Fruit fly (Drosophila melanogaster): ENCODE measurements around the gene CG4502.

The CG4502 gene

DNA sequence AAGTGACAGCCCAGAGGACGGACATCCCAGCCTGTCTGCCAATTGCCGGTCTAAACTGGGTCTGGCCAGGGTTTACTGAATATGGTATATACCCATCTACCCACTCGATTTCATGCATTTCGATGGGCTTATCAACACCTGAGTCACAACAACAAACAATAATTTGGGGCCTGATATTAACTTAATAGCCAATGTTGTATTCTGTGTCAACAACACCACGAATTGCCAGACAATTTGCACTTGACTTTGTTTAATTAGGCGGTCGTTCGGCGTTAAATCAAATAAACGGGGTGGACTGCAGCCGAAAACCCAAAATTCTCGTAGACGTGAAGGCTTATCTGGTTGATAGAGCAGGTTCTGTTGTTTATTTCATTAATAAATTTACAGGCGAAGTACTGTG, 35.2 kb upstream of the CG4502 start (continued):
- TF ChIP-seq scrt (GFP tag; optimal IDR thresholded peaks at IDR 0.05): no peak
- TF ChIP-seq pb (GFP tag; optimal IDR thresholded peaks at IDR 0.05): peak; percentile 9
- peak; percentile 27 for TF ChIP-seq gro (GFP tag; optimal IDR thresholded peaks at IDR 0.05)
- TF ChIP-seq CG42726 (GFP tag; IDR thresholded peaks at IDR 0.05; ENCODE audit: partially characterized antibody): no peak
- no peak for TF ChIP-seq CG12104 (GFP tag; optimal IDR thresholded peaks at IDR 0.05)
- TF ChIP-seq Lim3 (GFP tag; IDR thresholded peaks at IDR 0.05): no peak
- no peak for TF ChIP-seq gce (GFP tag; IDR thresholded peaks at IDR 0.05)
- TF ChIP-seq zen (tag; optimal IDR thresholded peaks at IDR 0.05): no peak
- peak; percentile 29 for TF ChIP-seq CG12659 (GFP tag; optimal IDR thresholded peaks at IDR 0.05)
- TF ChIP-seq Hr39 (optimal IDR thresholded peaks at IDR 0.05): no peak
- peak; percentile 1 for TF ChIP-seq cwo (GFP tag; optimal IDR thresholded peaks at IDR 0.05)
- peak; percentile 45 for TF ChIP-seq CG15269 (tag; optimal IDR thresholded peaks at IDR 0.05)
- no peak for TF ChIP-seq CG10654 (GFP tag; optimal IDR thresholded peaks at IDR 0.05)
- no peak for TF ChIP-seq Adf1 (GFP tag; IDR thresholded peaks at IDR 0.05)
- peak; percentile 50 for TF ChIP-seq CG15514 (GFP tag; optimal IDR thresholded peaks at IDR 0.05)
- no peak for TF ChIP-seq Ravus (GFP tag; IDR thresholded peaks at IDR 0.05)
- no peak for TF ChIP-seq Atf3 (GFP tag; optimal IDR thresholded peaks at IDR 0.05)
- TF ChIP-seq CG15011 (GFP tag; optimal IDR thresholded peaks at IDR 0.05): peak; percentile 45
- peak; percentile 56 for TF ChIP-seq CG6765 (GFP tag; optimal IDR thresholded peaks at IDR 0.05)
- peak; percentile 36 for TF ChIP-seq BtbVII (GFP tag; optimal IDR thresholded peaks at IDR 0.05)
- TF ChIP-seq cato (GFP tag; optimal IDR thresholded peaks at IDR 0.05; ENCODE audit: borderline replicate concordance): no peak
- TF ChIP-seq ranshi (GFP tag; IDR thresholded peaks at IDR 0.05): no peak
- no peak for TF ChIP-seq lov (optimal IDR thresholded peaks at IDR 0.05)
- no peak for TF ChIP-seq lov (GFP tag; IDR thresholded peaks at IDR 0.05)
- no peak for TF ChIP-seq Max (GFP tag; optimal IDR thresholded peaks at IDR 0.05)
- TF ChIP-seq bsh (GFP tag; optimal IDR thresholded peaks at IDR 0.05): no peak
- no peak for TF ChIP-seq CG8765 (GFP tag; IDR thresholded peaks at IDR 0.05)
- no peak for TF ChIP-seq CG30431 (GFP tag; optimal IDR thresholded peaks at IDR 0.05)
- TF ChIP-seq jumu (GFP tag; optimal IDR thresholded peaks at IDR 0.05): no peak
- TF ChIP-seq Xrp1 (GFP tag; IDR thresholded peaks at IDR 0.05): peak; percentile 36; the same call in 1 of the 2 replicates
- TF ChIP-seq CG3726 (GFP tag; IDR thresholded peaks at IDR 0.05): no peak
- no peak for TF ChIP-seq cg (GFP tag; optimal IDR thresholded peaks at IDR 0.05)
- no peak for TF ChIP-seq lmd (GFP tag; IDR thresholded peaks at IDR 0.05)
- TF ChIP-seq CG31224 (GFP tag; IDR thresholded peaks at IDR 0.05): no peak
- TF ChIP-seq Hsf (GFP tag; optimal IDR thresholded peaks at IDR 0.05): no peak
- no peak for TF ChIP-seq CG12744 (GFP tag; optimal IDR thresholded peaks at IDR 0.05)
- no peak for TF ChIP-seq CG6854 (GFP tag; optimal IDR thresholded peaks at IDR 0.05)
- no peak for TF ChIP-seq sna (GFP tag; IDR thresholded peaks at IDR 0.05; ENCODE audit: partially characterized antibody)
- TF ChIP-seq CG13624 (GFP tag; optimal IDR thresholded peaks at IDR 0.05): peak; percentile 8
- no peak for TF ChIP-seq CG6175 (GFP tag; IDR thresholded peaks at IDR 0.05)
- no peak for TF ChIP-seq CG17568 (GFP tag; optimal IDR thresholded peaks at IDR 0.05)
- no peak for TF ChIP-seq chinmo (GFP tag; IDR thresholded peaks at IDR 0.05; ENCODE audit: partially characterized antibody)
- no peak for TF ChIP-seq CG10565 (GFP tag; optimal IDR thresholded peaks at IDR 0.05)
- no peak for TF ChIP-seq CG4820 (GFP tag; optimal IDR thresholded peaks at IDR 0.05)
- TF ChIP-seq CG32772 (GFP tag; IDR thresholded peaks at IDR 0.05): no peak
- TF ChIP-seq eve (GFP tag; optimal IDR thresholded peaks at IDR 0.05): no peak
- no peak for TF ChIP-seq Jarid2 (GFP tag; optimal IDR thresholded peaks at IDR 0.05)
- TF ChIP-seq sisA (GFP tag; IDR thresholded peaks at IDR 0.05): no peak
- TF ChIP-seq CG2678 (tag; optimal IDR thresholded peaks at IDR 0.05): peak; percentile 58
- no peak for TF ChIP-seq CG31441 (GFP tag; IDR thresholded peaks at IDR 0.05)
- TF ChIP-seq Deaf1 (tag; optimal IDR thresholded peaks at IDR 0.05): no peak
- TF ChIP-seq lbe (GFP tag; optimal IDR thresholded peaks at IDR 0.05): peak; percentile 80
